Fruit fly (Drosophila melanogaster) whole organism, embryonic: ENCODE data around the gene CG32196.

ENCODE experiments used
- Aef1 ChIP-seq: fragments of 200-800 bp; sonication (Bioruptor generic); IDR thresholded peaks from 3 replicates; pipeline ENCODE4 v1.3.6; 2022; ENCODE audit warnings: missing biosample characterization, missing genetic modification characterization
- CG10565 ChIP-seq: fragments of 200-800 bp; sonication (Bioruptor generic); optimal IDR thresholded peaks from 3 replicates; lab custom pipeline; 2016; ENCODE audit warnings: missing biosample characterization, mild to moderate bottlenecking, missing genetic modification characterization
- CG10654 ChIP-seq: fragments of 200-800 bp; sonication (Bioruptor generic); optimal IDR thresholded peaks from 2 replicates; lab custom pipeline; 2016; ENCODE audit warnings: missing biosample characterization, missing genetic modification characterization
- CG10959 ChIP-seq: fragments of 200-800 bp; sonication (Bioruptor generic); IDR thresholded peaks from 2 replicates; pipeline ENCODE4 v1.3.6; 2022; ENCODE audit warnings: missing biosample characterization, missing genetic modification characterization
- CG11723 ChIP-seq: fragments of 200-800 bp; sonication (Bioruptor generic); optimal IDR thresholded peaks from 2 replicates; lab custom pipeline; 2017; ENCODE audit warnings: missing biosample characterization, mild to moderate bottlenecking, missing genetic modification characterization
- CG1233 ChIP-seq: fragments of 200-800 bp; sonication (Bioruptor generic); optimal IDR thresholded peaks from 4 replicates; lab custom pipeline; 2018; ENCODE audit warnings: missing biosample characterization, mild to moderate bottlenecking, missing genetic modification characterization
- CG1529 ChIP-seq: fragments of 200-800 bp; sonication (Bioruptor generic); optimal IDR thresholded peaks from 3 replicates; lab custom pipeline; 2018; ENCODE audit warnings: missing biosample characterization, missing genetic modification characterization
- CG16815 ChIP-seq: fragments of 200-800 bp; sonication (Bioruptor generic); optimal IDR thresholded peaks from 3 replicates; lab custom pipeline; 2017; ENCODE audit warnings: missing biosample characterization, mild to moderate bottlenecking, missing genetic modification characterization
- CG17328 ChIP-seq: fragments of 200-800 bp; sonication (Bioruptor generic); IDR thresholded peaks from 2 replicates; pipeline ENCODE4 v1.3.6; 2022; ENCODE audit warnings: missing biosample characterization, missing genetic modification characterization
- CG17612 ChIP-seq: fragments of 200-800 bp; sonication (Bioruptor generic); IDR thresholded peaks from 2 replicates; pipeline ENCODE4 v1.3.6; 2022; ENCODE audit warnings: missing biosample characterization, missing genetic modification characterization
- CG2712 ChIP-seq: fragments of 200-800 bp; optimal IDR thresholded peaks from 3 replicates; lab custom pipeline; 2019; ENCODE audit warnings: missing biosample characterization, mild to moderate bottlenecking, missing genetic modification characterization, moderate library complexity
- CG32767 ChIP-seq: fragments of 200-800 bp; sonication (Bioruptor generic); IDR thresholded peaks from 2 replicates; pipeline ENCODE4 v1.3.6; 2022; ENCODE audit warnings: missing biosample characterization, missing genetic modification characterization
- CG6683 ChIP-seq: fragments of 200-800 bp; sonication (Bioruptor generic); optimal IDR thresholded peaks from 2 replicates; lab custom pipeline; 2017; ENCODE audit warnings: missing biosample characterization, mild to moderate bottlenecking, missing genetic modification characterization, missing genetic modification reagents
- CG7357 ChIP-seq: fragments of 200-800 bp; sonication (Bioruptor generic); IDR thresholded peaks from 3 replicates; pipeline ENCODE4 v1.3.6; 2022; ENCODE audit warnings: missing biosample characterization, missing genetic modification characterization
- CG9727 ChIP-seq: fragments of 200-800 bp; sonication (Bioruptor generic); optimal IDR thresholded peaks from 3 replicates; lab custom pipeline; 2017; ENCODE audit warnings: missing biosample characterization, mild to moderate bottlenecking, missing genetic modification characterization
- Deaf1 ChIP-seq: fragments of 200-800 bp; optimal IDR thresholded peaks from 3 replicates; lab custom pipeline; 2019; ENCODE audit warnings: missing biosample characterization, mild to moderate bottlenecking, missing genetic modification characterization, moderate library complexity
- Gsc ChIP-seq: fragments of 200-800 bp; sonication (Bioruptor generic); IDR thresholded peaks from 2 replicates; pipeline ENCODE4 v1.3.6; 2022; ENCODE audit warnings: missing biosample characterization, missing genetic modification characterization
- MESR4 ChIP-seq: fragments of 200-800 bp; sonication (Bioruptor generic); optimal IDR thresholded peaks from 2 replicates; lab custom pipeline; 2018; ENCODE audit warnings: missing biosample characterization, mild to moderate bottlenecking, missing genetic modification characterization, moderate library complexity
- NC2α ChIP-seq: fragments of 200-800 bp; sonication (Bioruptor generic); optimal IDR thresholded peaks from 2 replicates; lab custom pipeline; 2016; ENCODE audit warnings: missing biosample characterization, missing genetic modification characterization
- Nf-YB ChIP-seq: fragments of 200-800 bp; sonication (Bioruptor generic); optimal IDR thresholded peaks from 3 replicates; lab custom pipeline; 2019; ENCODE audit warnings: missing biosample characterization, mild to moderate bottlenecking, missing genetic modification characterization, moderate library complexity
- Opbp ChIP-seq: fragments of 200-800 bp; sonication (Bioruptor generic); IDR thresholded peaks from 3 replicates; pipeline ENCODE4 v1.3.6; 2022; ENCODE audit warnings: missing biosample characterization, missing genetic modification characterization; ENCODE audit not compliant: partially characterized antibody
- Sox100B ChIP-seq: fragments of 200-800 bp; sonication (Bioruptor generic); optimal IDR thresholded peaks from 3 replicates; lab custom pipeline; 2018; ENCODE audit warnings: missing biosample characterization, mild to moderate bottlenecking, missing genetic modification characterization
- Xrp1 ChIP-seq: fragments of 200-800 bp; sonication (Bioruptor generic); IDR thresholded peaks from 2 replicates; pipeline ENCODE4 v1.3.6; 2022; ENCODE audit warnings: missing biosample characterization, missing genetic modification characterization
- ap ChIP-seq: fragments of 200-800 bp; sonication (Bioruptor generic); IDR thresholded peaks from 2 replicates; pipeline ENCODE4 v1.3.6; 2022; ENCODE audit warnings: missing biosample characterization, missing genetic modification characterization
- az2 ChIP-seq: fragments of 200-800 bp; sonication (Bioruptor generic); optimal IDR thresholded peaks from 3 replicates; lab custom pipeline; 2016; ENCODE audit warnings: missing biosample characterization, missing genetic modification characterization
- chm ChIP-seq: fragments of 200-800 bp; sonication (Bioruptor generic); IDR thresholded peaks from 2 replicates; pipeline ENCODE4 v1.3.6; 2022; ENCODE audit warnings: missing biosample characterization, missing genetic modification characterization
- dmrt11E ChIP-seq: fragments of 200-800 bp; sonication (Bioruptor generic); optimal IDR thresholded peaks from 3 replicates; lab custom pipeline; 2018; ENCODE audit warnings: missing biosample characterization, mild to moderate bottlenecking, missing genetic modification characterization, moderate library complexity
- exex ChIP-seq: fragments of 200-800 bp; sonication (Bioruptor generic); optimal IDR thresholded peaks from 4 replicates; lab custom pipeline; 2018; ENCODE audit warnings: missing biosample characterization, mild to moderate bottlenecking, missing genetic modification characterization, moderate library complexity
- gem ChIP-seq: fragments of 200-800 bp; sonication (Bioruptor generic); optimal IDR thresholded peaks from 2 replicates; lab custom pipeline; 2019; ENCODE audit warnings: missing biosample characterization, mild to moderate bottlenecking, missing genetic modification characterization, moderate library complexity
- her ChIP-seq: fragments of 200-800 bp; sonication (Bioruptor generic); optimal IDR thresholded peaks from 2 replicates; lab custom pipeline; 2016; ENCODE audit warnings: missing biosample characterization, missing genetic modification characterization
- lola ChIP-seq, 3 experiments: fragments of >200 bp in 2 of 3; fragments of 200-800 bp in 1 of 3; sonication (Bioruptor generic) in 1 of 3; optimal IDR thresholded peaks; 2 replicates each; lab custom pipeline; 2017 to 2019; ENCODE audit warnings: missing biosample characterization in 3 of 3, missing genetic modification characterization in 3 of 3, mild to moderate bottlenecking in 1 of 3, moderate library complexity in 1 of 3
- nmo ChIP-seq: fragments of 200-800 bp; sonication (Bioruptor generic); optimal IDR thresholded peaks from 2 replicates; lab custom pipeline; 2018; ENCODE audit warnings: missing biosample characterization, mild to moderate bottlenecking, missing genetic modification characterization, moderate library complexity
- oc ChIP-seq: fragments of 200-800 bp; sonication (Bioruptor generic); optimal IDR thresholded peaks from 2 replicates; lab custom pipeline; 2018; ENCODE audit warnings: missing biosample characterization, mild to moderate bottlenecking, missing genetic modification characterization, moderate library complexity
- phol ChIP-seq: fragments of 200-800 bp; sonication (Bioruptor generic); optimal IDR thresholded peaks from 3 replicates; lab custom pipeline; 2018; ENCODE audit warnings: missing biosample characterization, mild to moderate bottlenecking, missing genetic modification characterization, moderate library complexity
- prd ChIP-seq, 3 experiments: fragments of >200 bp in 2 of 3; fragments of 200-800 bp in 1 of 3; sonication (Bioruptor generic) in 1 of 3; optimal IDR thresholded peaks in 2 of 3; IDR thresholded peaks in 1 of 3; 2 replicates in 2 of 3; 3 replicates in 1 of 3; pipeline versions ENCODE4 v1.3.6 to Lab custom; 2017 to 2022; ENCODE audit warnings: missing biosample characterization in 1 of 3, missing genetic modification characterization in 1 of 3
- salm ChIP-seq: fragments of 200-800 bp; sonication (Bioruptor generic); optimal IDR thresholded peaks from 2 replicates; lab custom pipeline; 2018; ENCODE audit warnings: missing biosample characterization, mild to moderate bottlenecking, missing genetic modification characterization
- zfh1 ChIP-seq: fragments of 200-800 bp; sonication (Bioruptor generic); IDR thresholded peaks from 3 replicates; pipeline ENCODE4 v1.3.6; 2022; ENCODE audit warnings: missing biosample characterization, missing genetic modification characterization

The CG32196 gene

DNA sequence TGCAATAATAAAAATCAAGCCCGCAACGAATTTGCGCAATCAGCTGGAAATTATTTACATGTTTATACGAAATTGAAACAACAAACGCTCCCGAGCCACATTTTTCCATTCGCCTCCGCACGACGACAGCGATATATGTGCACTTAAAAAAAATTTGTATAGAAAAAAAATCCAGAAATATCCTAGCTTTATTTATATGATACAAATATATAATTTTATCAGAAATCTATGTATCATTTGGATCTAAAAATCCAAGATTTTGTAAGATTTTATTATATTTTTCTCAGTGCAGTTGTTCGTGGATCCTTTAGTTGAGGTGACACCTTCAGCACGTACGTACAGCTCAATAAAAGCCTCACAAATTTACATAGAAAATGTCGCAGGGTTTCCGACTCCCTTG lies 30.2 kb downstream of the CG32196 start (continued):
- peak in 1 of 3 experiments; percentile 31 for TF ChIP-seq lola (GFP tag; optimal IDR thresholded peaks at IDR 0.05; lab: Kevin White, UChicago)
- TF ChIP-seq Deaf1 (tag; lab: Kevin White, UChicago) = no peak
- TF ChIP-seq CG1233 (GFP tag; lab: Kevin White, UChicago) = no peak
- TF ChIP-seq CG11723 = no peak
- TF ChIP-seq NC2α = no peak
- no peak for TF ChIP-seq prd (optimal IDR thresholded peaks at IDR 0.05; lab: Kevin White, UChicago)
- peak; percentile 58; the same call in 1 of the 3 replicates for TF ChIP-seq prd (GFP tag; IDR thresholded peaks at IDR 0.05; lab: Robert Waterston, UW)
- TF ChIP-seq CG10565 (GFP tag; lab: Kevin White, UChicago) = no peak
- no peak for TF ChIP-seq CG7357
- no peak for TF ChIP-seq CG10959 (GFP tag; lab: Robert Waterston, UW)
- TF ChIP-seq nmo (GFP tag; lab: Kevin White, UChicago) = no peak
- TF ChIP-seq CG1529 (GFP tag; lab: Kevin White, UChicago) = no peak
- TF ChIP-seq her (GFP tag; lab: Kevin White, UChicago) = no peak
- TF ChIP-seq exex = no peak
- peak; percentile 59 for TF ChIP-seq Xrp1 (GFP tag; lab: Robert Waterston, UW)
- TF ChIP-seq gem = peak; percentile 41
- TF ChIP-seq CG10654 (GFP tag; lab: Kevin White, UChicago) = no peak
- no peak for TF ChIP-seq CG32767 (GFP tag; lab: Robert Waterston, UW)
- peak; percentile 26 for TF ChIP-seq CG2712 (tag; lab: Kevin White, UChicago)
- no peak for TF ChIP-seq CG6683 (GFP tag; lab: Kevin White, UChicago)
- TF ChIP-seq Nf-YB = no peak
- TF ChIP-seq chm (GFP tag; lab: Robert Waterston, UW) = no peak
- TF ChIP-seq salm (tag; lab: Kevin White, UChicago) = no peak
- no peak for TF ChIP-seq MESR4 (GFP tag; lab: Kevin White, UChicago)
- TF ChIP-seq phol = peak; percentile 7
- no peak for TF ChIP-seq oc
- peak; percentile 69 for TF ChIP-seq dmrt11E (tag; lab: Kevin White, UChicago)
- no peak for TF ChIP-seq Opbp (GFP tag; lab: Robert Waterston, UW)

DNA sequence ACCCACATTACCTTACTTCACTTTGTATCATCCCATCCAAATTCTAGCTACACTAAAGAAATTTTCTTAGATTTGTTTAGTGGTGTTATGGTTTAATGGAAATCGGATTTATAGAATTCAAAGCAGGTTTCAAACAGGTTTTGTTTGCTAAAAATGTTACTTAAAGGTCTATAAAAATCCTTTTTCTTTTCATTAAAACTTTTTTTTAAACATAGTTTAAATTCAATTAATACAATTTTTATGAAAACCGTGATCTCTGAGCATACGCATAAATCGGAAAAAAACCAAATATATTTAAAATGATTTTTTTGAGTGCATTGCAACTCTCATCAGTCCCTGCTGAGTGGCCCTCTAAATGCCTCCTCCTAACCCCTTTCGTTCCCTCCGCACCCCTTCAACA lies 35.5 kb downstream of the CG32196 start:
- TF ChIP-seq dmrt11E (tag; lab: Kevin White, UChicago) (peak; percentile 66), Xrp1 (GFP tag; lab: Robert Waterston, UW) (no peak), CG17612 (GFP tag; lab: Robert Waterston, UW) (no peak), CG16815 (peak; percentile 11), az2 (GFP tag; lab: Kevin White, UChicago) (no peak), ap (GFP tag; lab: Robert Waterston, UW) (no peak)

DNA sequence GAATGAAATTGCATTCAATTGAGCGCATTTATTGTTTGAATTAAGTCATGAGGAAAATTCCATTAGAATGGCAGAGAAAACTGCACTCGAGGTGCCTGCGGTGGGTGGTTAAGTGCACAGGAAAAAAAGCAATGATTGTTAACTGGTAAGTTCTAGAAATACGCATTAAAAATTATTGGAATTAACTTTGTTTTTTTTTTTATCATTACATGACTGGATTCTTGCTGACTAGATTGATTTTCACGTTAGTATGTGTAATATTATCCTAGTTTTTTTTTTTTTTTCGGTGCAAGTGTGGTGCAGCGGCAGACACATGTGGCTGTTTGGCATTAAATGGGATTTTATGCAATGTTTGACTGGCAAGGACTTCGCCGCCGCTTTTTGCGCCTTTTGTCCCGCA lies 37.8 kb downstream of the CG32196 start:
- TF ChIP-seq zfh1 (GFP tag; lab: Robert Waterston, UW) (peak; percentile 55; the same call in 2 of the 3 replicates), CG17328 (GFP tag; lab: Robert Waterston, UW) (0 out of 2 replicates have a peak, but pooled peaks have one; percentile 16), dmrt11E (tag; lab: Kevin White, UChicago) (peak; percentile 41), Gsc (no peak), Aef1 (GFP tag; lab: Robert Waterston, UW) (no peak), prd (optimal IDR thresholded peaks at IDR 0.05; lab: Kevin White, UChicago) (no peak), prd (GFP tag; IDR thresholded peaks at IDR 0.05; lab: Robert Waterston, UW) (peak; percentile 30; the same call in 1 of the 3 replicates), Sox100B (GFP tag; lab: Kevin White, UChicago) (no peak), CG9727 (peak; percentile 3), Xrp1 (GFP tag; lab: Robert Waterston, UW) (peak; percentile 23; the same call in 1 of the 2 replicates)
